Fruit fly (Drosophila melanogaster) whole organism, embryonic: ENCODE data around the gene Idh3b.

ENCODE experiments used
- Antp ChIP-seq: fragments of 200-800 bp; sonication (Bioruptor generic); optimal IDR thresholded peaks from 3 replicates; lab custom pipeline; 2016; ENCODE audit warnings: missing biosample characterization, missing genetic modification characterization
- B-H2 ChIP-seq: fragments of 200-800 bp; sonication (Bioruptor generic); optimal IDR thresholded peaks from 2 replicates; lab custom pipeline; 2018; ENCODE audit warnings: missing biosample characterization, mild to moderate bottlenecking, missing genetic modification characterization
- BEAF-32 ChIP-seq: fragments of 200-800 bp; sonication (Bioruptor generic); optimal IDR thresholded peaks from 3 replicates; lab custom pipeline; 2017; ENCODE audit warnings: missing biosample characterization, missing genetic modification characterization, mild to moderate bottlenecking, moderate library complexity, missing genetic modification reagents
- CG10654 ChIP-seq: fragments of 200-800 bp; sonication (Bioruptor generic); optimal IDR thresholded peaks from 2 replicates; lab custom pipeline; 2016; ENCODE audit warnings: missing biosample characterization, missing genetic modification characterization
- CG11398 ChIP-seq: fragments of 200-800 bp; sonication (Bioruptor generic); optimal IDR thresholded peaks from 2 replicates; lab custom pipeline; 2016; ENCODE audit warnings: missing biosample characterization, missing genetic modification characterization
- CG12104 ChIP-seq: fragments of 200-800 bp; sonication (Bioruptor generic); optimal IDR thresholded peaks from 3 replicates; lab custom pipeline; 2016; ENCODE audit warnings: missing biosample characterization, missing genetic modification characterization
- CG12155 ChIP-seq: fragments of 200-800 bp; sonication (Bioruptor generic); optimal IDR thresholded peaks from 3 replicates; lab custom pipeline; 2016; ENCODE audit warnings: missing biosample characterization, missing genetic modification characterization
- CG13296 ChIP-seq: fragments of 200-800 bp; sonication (Bioruptor generic); optimal IDR thresholded peaks from 3 replicates; lab custom pipeline; 2018; ENCODE audit warnings: missing biosample characterization, mild to moderate bottlenecking, missing genetic modification characterization
- CG16779 ChIP-seq: fragments of 200-800 bp; sonication (Bioruptor generic); IDR thresholded peaks from 2 replicates; pipeline ENCODE4 v1.3.6; 2022; ENCODE audit warnings: missing biosample characterization, missing genetic modification characterization
- CG17802 ChIP-seq: fragments of 200-800 bp; sonication (Bioruptor generic); optimal IDR thresholded peaks from 2 replicates; lab custom pipeline; 2018; ENCODE audit warnings: missing biosample characterization, mild to moderate bottlenecking, missing genetic modification characterization, moderate library complexity
- CG18619 ChIP-seq: fragments of 200-800 bp; sonication (Bioruptor generic); optimal IDR thresholded peaks from 3 replicates; lab custom pipeline; 2017; ENCODE audit warnings: missing biosample characterization, mild to moderate bottlenecking, missing genetic modification characterization
- CG2199 ChIP-seq: fragments of 200-800 bp; sonication (Bioruptor generic); IDR thresholded peaks from 3 replicates; pipeline ENCODE4 v1.3.6; 2022; ENCODE audit warnings: missing biosample characterization, missing genetic modification characterization
- CG2889 ChIP-seq: fragments of 200-800 bp; sonication (Bioruptor generic); IDR thresholded peaks from 3 replicates; pipeline ENCODE4 v1.3.6; 2022; ENCODE audit warnings: missing biosample characterization, missing genetic modification characterization
- CG3065 ChIP-seq: fragments of 200-800 bp; sonication (Bioruptor generic); optimal IDR thresholded peaks from 2 replicates; lab custom pipeline; 2016; ENCODE audit warnings: missing biosample characterization, missing genetic modification characterization
- CG32532 ChIP-seq: fragments of 200-800 bp; sonication (Bioruptor generic); IDR thresholded peaks from 2 replicates; pipeline ENCODE4 v1.3.6; 2022; ENCODE audit warnings: missing biosample characterization, missing genetic modification characterization
- CG3407 ChIP-seq: fragments of 200-800 bp; sonication (Bioruptor generic); optimal IDR thresholded peaks from 2 replicates; lab custom pipeline; 2018; ENCODE audit warnings: missing biosample characterization, mild to moderate bottlenecking, missing genetic modification characterization
- CG43689 ChIP-seq: fragments of 200-800 bp; sonication (Bioruptor generic); IDR thresholded peaks from 2 replicates; pipeline ENCODE4 v1.3.6; 2022; ENCODE audit warnings: missing biosample characterization, missing genetic modification characterization
- CG4854 ChIP-seq: fragments of 200-800 bp; sonication (Bioruptor generic); optimal IDR thresholded peaks from 2 replicates; lab custom pipeline; 2016; ENCODE audit warnings: missing biosample characterization, missing genetic modification characterization, inconsistent platforms
- CG5245 ChIP-seq: fragments of 200-800 bp; sonication (Bioruptor generic); optimal IDR thresholded peaks from 3 replicates; lab custom pipeline; 2016; ENCODE audit warnings: missing biosample characterization, missing genetic modification characterization
- CG6683 ChIP-seq: fragments of 200-800 bp; sonication (Bioruptor generic); optimal IDR thresholded peaks from 2 replicates; lab custom pipeline; 2017; ENCODE audit warnings: missing biosample characterization, mild to moderate bottlenecking, missing genetic modification characterization, missing genetic modification reagents
- CG7357 ChIP-seq: fragments of 200-800 bp; sonication (Bioruptor generic); IDR thresholded peaks from 3 replicates; pipeline ENCODE4 v1.3.6; 2022; ENCODE audit warnings: missing biosample characterization, missing genetic modification characterization
- CG7372 ChIP-seq: fragments of 200-800 bp; sonication (Bioruptor generic); IDR thresholded peaks from 2 replicates; pipeline ENCODE4 v1.3.6; 2022; ENCODE audit warnings: missing biosample characterization, missing genetic modification characterization
- CHES-1-like ChIP-seq: fragments of 200-800 bp; sonication (Bioruptor generic); optimal IDR thresholded peaks from 2 replicates; lab custom pipeline; 2016; ENCODE audit warnings: missing biosample characterization, missing genetic modification characterization
- Dll ChIP-seq: fragments of 200-800 bp; sonication (Bioruptor generic); IDR thresholded peaks from 4 replicates; pipeline ENCODE4 v1.3.6; 2022; ENCODE audit warnings: missing biosample characterization, missing genetic modification characterization; ENCODE audit not compliant: partially characterized antibody
- Doc3 ChIP-seq: fragments of 200-800 bp; sonication (Bioruptor generic); IDR thresholded peaks from 3 replicates; pipeline ENCODE4 v1.3.6; 2022; ENCODE audit warnings: missing biosample characterization, missing genetic modification characterization; ENCODE audit not compliant: partially characterized antibody
- HLHmδ ChIP-seq: fragments of 200-800 bp; sonication (Bioruptor generic); optimal IDR thresholded peaks from 2 replicates; lab custom pipeline; 2018; ENCODE audit warnings: missing biosample characterization, mild to moderate bottlenecking, missing genetic modification characterization, moderate library complexity
- Hr3 ChIP-seq: fragments of 200-800 bp; sonication (Bioruptor generic); optimal IDR thresholded peaks from 3 replicates; lab custom pipeline; 2016; ENCODE audit warnings: missing biosample characterization, missing genetic modification characterization
- Hr51 ChIP-seq, 2 experiments: fragments of 200-800 bp; sonication (Bioruptor generic); optimal IDR thresholded peaks; 2 replicates in 1 of 2; 3 replicates in 1 of 2; lab custom pipeline; 2016 to 2018; ENCODE audit warnings: missing biosample characterization in 2 of 2, missing genetic modification characterization in 2 of 2, mild to moderate bottlenecking in 1 of 2, moderate library complexity in 1 of 2
- MBD-R2 ChIP-seq: fragments of 200-800 bp; sonication (Bioruptor generic); IDR thresholded peaks from 2 replicates; pipeline ENCODE4 v1.3.6; 2022; ENCODE audit warnings: missing biosample characterization, missing genetic modification characterization
- MTF-1 ChIP-seq: fragments of 200-800 bp; sonication (Bioruptor generic); optimal IDR thresholded peaks from 2 replicates; lab custom pipeline; 2018; ENCODE audit warnings: missing biosample characterization, mild to moderate bottlenecking, missing genetic modification characterization, borderline replicate concordance
- Myb ChIP-seq: fragments of 200-800 bp; sonication (Bioruptor generic); optimal IDR thresholded peaks from 2 replicates; lab custom pipeline; 2016; ENCODE audit warnings: missing biosample characterization, missing genetic modification characterization
- Scr ChIP-seq: fragments of 200-800 bp; sonication (Bioruptor generic); IDR thresholded peaks from 2 replicates; pipeline ENCODE4 v1.3.6; 2022; ENCODE audit warnings: missing biosample characterization, missing genetic modification characterization; ENCODE audit not compliant: partially characterized antibody
- Xbp1 ChIP-seq: fragments of 200-800 bp; sonication (Bioruptor generic); optimal IDR thresholded peaks from 3 replicates; lab custom pipeline; 2016; ENCODE audit warnings: missing biosample characterization, mild to moderate bottlenecking, missing genetic modification characterization
- YL-1 ChIP-seq: fragments of 200-800 bp; sonication (Bioruptor generic); optimal IDR thresholded peaks from 3 replicates; lab custom pipeline; 2017; ENCODE audit warnings: missing biosample characterization, mild to moderate bottlenecking, missing genetic modification characterization
- abd-A ChIP-seq: fragments of 200-800 bp; sonication (Bioruptor generic); optimal IDR thresholded peaks from 3 replicates; lab custom pipeline; 2019; ENCODE audit warnings: missing biosample characterization, mild to moderate bottlenecking, missing genetic modification characterization, moderate library complexity
- aop ChIP-seq: fragments of 200-800 bp; sonication (Bioruptor generic); IDR thresholded peaks from 2 replicates; pipeline ENCODE4 v1.3.6; 2022; ENCODE audit warnings: missing biosample characterization, missing genetic modification characterization
- ara ChIP-seq: fragments of 200-800 bp; sonication (Bioruptor generic); IDR thresholded peaks from 2 replicates; pipeline ENCODE4 v1.3.6; 2022; ENCODE audit warnings: missing biosample characterization, missing genetic modification characterization
- cato ChIP-seq: fragments of 200-800 bp; sonication (Bioruptor generic); optimal IDR thresholded peaks from 2 replicates; lab custom pipeline; 2016; ENCODE audit warnings: missing biosample characterization, missing genetic modification characterization, borderline replicate concordance
- chinmo ChIP-seq: fragments of 200-800 bp; sonication (Bioruptor generic); IDR thresholded peaks from 4 replicates; pipeline ENCODE4 v1.3.6; 2022; ENCODE audit warnings: missing biosample characterization, missing genetic modification characterization; ENCODE audit not compliant: partially characterized antibody
- dan ChIP-seq: fragments of 200-800 bp; sonication (Bioruptor generic); IDR thresholded peaks from 2 replicates; pipeline ENCODE4 v1.3.6; 2022; ENCODE audit warnings: missing biosample characterization, missing genetic modification characterization
- dysf ChIP-seq: fragments of 200-800 bp; sonication (Bioruptor generic); IDR thresholded peaks from 3 replicates; pipeline ENCODE4 v1.3.6; 2022; ENCODE audit warnings: missing biosample characterization, missing genetic modification characterization
- her ChIP-seq: fragments of 200-800 bp; sonication (Bioruptor generic); optimal IDR thresholded peaks from 2 replicates; lab custom pipeline; 2016; ENCODE audit warnings: missing biosample characterization, missing genetic modification characterization
- hkb ChIP-seq, 2 experiments: fragments of 200-800 bp in 1 of 2; fragments of >200 bp in 1 of 2; sonication (Bioruptor generic) in 1 of 2; IDR thresholded peaks in 1 of 2; optimal IDR thresholded peaks in 1 of 2; 2 replicates each; pipeline versions ENCODE4 v1.3.6 to Lab custom; 2017 to 2022; ENCODE audit warnings: missing biosample characterization in 1 of 2, missing genetic modification characterization in 1 of 2
- lbe ChIP-seq: fragments of 200-800 bp; sonication (Bioruptor generic); optimal IDR thresholded peaks from 2 replicates; lab custom pipeline; 2016; ENCODE audit warnings: missing biosample characterization, mild to moderate bottlenecking, missing genetic modification characterization
- lilli ChIP-seq: fragments of 200-800 bp; sonication (Bioruptor generic); optimal IDR thresholded peaks from 3 replicates; lab custom pipeline; 2016; ENCODE audit warnings: missing biosample characterization, missing genetic modification characterization
- pho ChIP-seq: fragments of 200-800 bp; sonication (Bioruptor generic); optimal IDR thresholded peaks from 2 replicates; lab custom pipeline; 2016; ENCODE audit warnings: missing biosample characterization, missing genetic modification characterization
- slou ChIP-seq: fragments of 200-800 bp; sonication (Bioruptor generic); optimal IDR thresholded peaks from 3 replicates; lab custom pipeline; 2016; ENCODE audit warnings: missing biosample characterization, missing genetic modification characterization
- vnd ChIP-seq: fragments of 200-800 bp; sonication (Bioruptor generic); IDR thresholded peaks from 3 replicates; pipeline ENCODE4 v1.3.6; 2022; ENCODE audit warnings: missing biosample characterization, missing genetic modification characterization; ENCODE audit not compliant: partially characterized antibody
- yki ChIP-seq: fragments of >200 bp; optimal IDR thresholded peaks from 3 replicates; lab custom pipeline; 2018

Idh3b gene

DNA sequence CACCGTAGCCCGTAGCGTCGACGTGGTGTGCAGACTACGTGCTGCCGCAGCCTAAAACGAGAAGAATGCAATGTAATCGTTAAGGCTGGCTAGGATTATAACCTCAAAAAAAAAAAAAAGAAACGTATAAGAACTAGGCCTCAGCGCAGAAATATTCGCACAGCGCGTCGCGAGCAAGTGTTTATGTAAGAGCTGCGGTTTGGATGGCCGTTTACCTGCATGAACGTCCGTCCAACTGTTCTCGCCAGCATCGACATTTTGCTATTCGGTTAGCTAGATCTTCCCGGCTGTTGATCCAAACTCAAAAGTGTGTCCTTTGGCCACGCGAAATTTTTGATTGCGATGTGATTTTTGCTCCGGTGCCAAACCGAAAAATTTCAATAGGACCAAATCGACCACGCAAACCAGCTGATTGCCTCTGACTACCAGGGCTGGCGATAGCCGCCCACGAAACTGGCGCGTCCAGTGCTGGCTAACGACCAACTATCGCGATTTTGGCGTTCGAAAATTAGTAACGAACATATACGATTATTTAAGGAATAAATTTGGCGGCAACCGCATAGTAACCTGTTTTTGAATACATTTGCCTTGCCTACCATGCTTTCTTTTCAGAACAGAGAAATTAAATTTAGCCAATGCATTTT, at the start of gene Idh3b (continued):
- no peak for TF ChIP-seq CG2889
- no peak for TF ChIP-seq yki (lab: Kevin White, UChicago)
- TF ChIP-seq YL-1 = peak; percentile 94
- peak in 1 of 2 experiments; percentile 64 for TF ChIP-seq Hr51 (GFP tag; optimal IDR thresholded peaks at IDR 0.05; lab: Kevin White, UChicago)
- peak; percentile 94 for TF ChIP-seq BEAF-32 (GFP tag; lab: Kevin White, UChicago)
- TF ChIP-seq her (GFP tag; lab: Kevin White, UChicago) = peak; percentile 73
- TF ChIP-seq pho (GFP tag; lab: Kevin White, UChicago) = peak; percentile 56
- TF ChIP-seq hkb (optimal IDR thresholded peaks at IDR 0.05; lab: Kevin White, UChicago) = peak; percentile 13
- peak; percentile 43 for TF ChIP-seq hkb (GFP tag; IDR thresholded peaks at IDR 0.05; lab: Robert Waterston, UW)
- TF ChIP-seq MTF-1 (GFP tag; lab: Kevin White, UChicago) = no peak
- TF ChIP-seq aop (GFP tag; lab: Robert Waterston, UW) = no peak; the same call in 1 of the 2 replicates
- peak; percentile 42 for TF ChIP-seq Hr3
- peak; percentile 28 for TF ChIP-seq lbe (GFP tag; lab: Kevin White, UChicago)
- peak; percentile 23 for TF ChIP-seq cato (GFP tag; lab: Kevin White, UChicago)
- TF ChIP-seq abd-A = no peak
- peak; percentile 58 for TF ChIP-seq CG7372
- TF ChIP-seq ara = peak; percentile 43; the same call in 1 of the 2 replicates
- TF ChIP-seq Antp (GFP tag; lab: Kevin White, UChicago) = peak; percentile 83
- no peak for TF ChIP-seq CG6683 (GFP tag; lab: Kevin White, UChicago)
- peak; percentile 76 for TF ChIP-seq Xbp1 (GFP tag; lab: Kevin White, UChicago)
- peak; percentile 8 for TF ChIP-seq CG12104 (GFP tag; lab: Kevin White, UChicago)
- peak; percentile 6 for TF ChIP-seq slou (GFP tag; lab: Kevin White, UChicago)
- peak; percentile 86 for TF ChIP-seq vnd
- peak; percentile 26 for TF ChIP-seq CG3407 (GFP tag; lab: Kevin White, UChicago)
- no peak for TF ChIP-seq CG17802 (tag; lab: Kevin White, UChicago)
- TF ChIP-seq CG12155 (GFP tag; lab: Kevin White, UChicago) = peak; percentile 68
- TF ChIP-seq CG3065 (GFP tag; lab: Kevin White, UChicago) = peak; percentile 55
- peak; percentile 48 for TF ChIP-seq CG11398 (GFP tag; lab: Kevin White, UChicago)
- TF ChIP-seq CG7357 (GFP tag; lab: Robert Waterston, UW) = 0 out of 3 replicates have a peak, but pooled peaks have one; percentile 39
- peak; percentile 93 for TF ChIP-seq Scr
- TF ChIP-seq CG32532 = peak; percentile 85
- TF ChIP-seq CG10654 (GFP tag; lab: Kevin White, UChicago) = peak; percentile 45
- TF ChIP-seq B-H2 = peak; percentile 87
- TF ChIP-seq CG2199 (GFP tag; lab: Robert Waterston, UW) = peak; percentile 22; the same call in 1 of the 3 replicates
- TF ChIP-seq CHES-1-like (GFP tag; lab: Kevin White, UChicago) = peak; percentile 84
- TF ChIP-seq CG18619 = no peak
- no peak; the same call in 1 of the 2 replicates for TF ChIP-seq CG43689 (GFP tag; lab: Robert Waterston, UW)
- TF ChIP-seq Dll (GFP tag; lab: Robert Waterston, UW) = peak; percentile 97
- no peak for TF ChIP-seq dan (GFP tag; lab: Robert Waterston, UW)
- peak; percentile 88 for TF ChIP-seq Myb (GFP tag; lab: Kevin White, UChicago)
- peak; percentile 8 for TF ChIP-seq HLHmδ (GFP tag; lab: Kevin White, UChicago)
- peak; percentile 97 for TF ChIP-seq MBD-R2
- TF ChIP-seq chinmo (GFP tag; lab: Robert Waterston, UW) = peak; percentile 91; the same call in 3 of the 4 replicates
- peak; percentile 62; the same call in 1 of the 2 replicates for TF ChIP-seq CG16779 (GFP tag; lab: Robert Waterston, UW)
- no peak; the same call in 2 of the 3 replicates for TF ChIP-seq dysf (GFP tag; lab: Robert Waterston, UW)
- peak; percentile 94 for TF ChIP-seq Doc3
- peak; percentile 61 for TF ChIP-seq CG4854 (GFP tag; lab: Kevin White, UChicago)
- TF ChIP-seq CG13296 (GFP tag; lab: Kevin White, UChicago) = peak; percentile 21
- TF ChIP-seq CG5245 (GFP tag; lab: Kevin White, UChicago) = peak; percentile 48
- TF ChIP-seq lilli = peak; percentile 76
